Worm (Caenorhabditis elegans) whole organism, L4 larva: ENCODE data around the gene F12D9.2.

ENCODE experiments used
- D1046.2 ChIP-seq: fragments of 200-800 bp; sonication (Bioruptor generic); IDR thresholded peaks from 2 replicates; pipeline ENCODE4 v1.3.6; 2022; ENCODE audit warnings: missing genetic modification characterization, missing compliant biosample characterization
- F44E2.7 ChIP-seq: fragments of 200-800 bp; sonication (Bioruptor generic); IDR thresholded peaks from 2 replicates; pipeline ENCODE4 v2.1.2; 2022; ENCODE audit warnings: missing genetic modification characterization, missing compliant biosample characterization
- F49E8.2 ChIP-seq: sonication (generic microtip); optimal IDR thresholded peaks from 2 replicates; lab custom pipeline; 2016; ENCODE audit warnings: missing compliant biosample characterization, mild to moderate bottlenecking, missing genetic modification characterization, borderline replicate concordance
- Y5F2A.4 ChIP-seq: fragments of 200-800 bp; sonication (Bioruptor generic); optimal IDR thresholded peaks from 2 replicates; lab custom pipeline; 2018; ENCODE audit warnings: mild to moderate bottlenecking, missing genetic modification characterization, missing compliant biosample characterization
- ZK546.5 ChIP-seq, 2 experiments: sonication (generic microtip); optimal IDR thresholded peaks; 2 replicates each; lab custom pipeline; 2017; ENCODE audit warnings: missing biosample characterization in 2 of 2, missing genetic modification characterization in 2 of 2
- aha-1 ChIP-seq: fragments of 150-350 bp; peaks from one replicate; lab custom pipeline; 2014; ENCODE audit warnings: missing biosample characterization, missing genetic modification characterization
- aly-2 ChIP-seq: sonication (generic microtip); optimal IDR thresholded peaks from 2 replicates; lab custom pipeline; 2018; ENCODE audit warnings: missing biosample characterization, missing genetic modification characterization
- ctbp-1 ChIP-seq: fragments of 200-800 bp; sonication (Bioruptor generic); IDR thresholded peaks from 2 replicates; pipeline ENCODE4 v1.3.6; 2022; ENCODE audit warnings: missing genetic modification reagents, missing genetic modification characterization, missing compliant biosample characterization
- daf-19 ChIP-seq: fragments of 200-800 bp; sonication (Bioruptor generic); conservative IDR thresholded peaks from 2 replicates; pipeline ENCODE4 v1.3.6; 2022; ENCODE audit warnings: missing genetic modification characterization, missing compliant biosample characterization
- dmd-6 ChIP-seq: fragments of 200-800 bp; sonication (Bioruptor generic); IDR thresholded peaks from 2 replicates; pipeline ENCODE4 v1.3.6; 2022; ENCODE audit warnings: missing genetic modification reagents, missing genetic modification characterization, missing compliant biosample characterization
- dpl-1 ChIP-seq: fragments of 150-350 bp; optimal IDR thresholded peaks from 2 replicates; lab custom pipeline; 2014; ENCODE audit warnings: missing biosample characterization, missing genetic modification reagents, missing genetic modification characterization
- egl-43 ChIP-seq: fragments of 200-800 bp; sonication (Bioruptor generic); IDR thresholded peaks from 2 replicates; pipeline ENCODE4 v1.3.6; 2022; ENCODE audit warnings: missing genetic modification reagents, missing genetic modification characterization, missing compliant biosample characterization
- hlh-30 ChIP-seq: sonication (generic microtip); optimal IDR thresholded peaks from 2 replicates; lab custom pipeline; 2017; ENCODE audit warnings: antibody characterized with exemption, mild to moderate bottlenecking, missing genetic modification characterization, missing compliant biosample characterization; ENCODE audit not compliant: insufficient read depth
- lin-1 ChIP-seq: fragments of 200-800 bp; sonication (Bioruptor generic); IDR thresholded peaks from 2 replicates; pipeline ENCODE4 v1.3.6; 2022; ENCODE audit warnings: missing genetic modification reagents, missing genetic modification characterization, missing compliant biosample characterization
- lin-15B ChIP-seq: fragments of 150-350 bp; sonication (generic microtip); optimal IDR thresholded peaks from 3 replicates; lab custom pipeline; 2014; ENCODE audit warnings: missing biosample characterization, missing genetic modification characterization
- lsy-2 ChIP-seq, 2 experiments: fragments of 150-350 bp in 1 of 2; sonication (generic microtip) in 1 of 2; optimal IDR thresholded peaks; 2 replicates each; lab custom pipeline; 2014 to 2017; ENCODE audit warnings: missing biosample characterization in 2 of 2, missing genetic modification characterization in 2 of 2
- madf-5 ChIP-seq, 2 experiments: fragments of 200-800 bp; sonication (Bioruptor generic); IDR thresholded peaks; 2 replicates each; pipeline ENCODE4 v1.3.6; 2022; ENCODE audit warnings: missing compliant biosample characterization in 2 of 2, missing genetic modification characterization in 2 of 2
- mdt-29 ChIP-seq: fragments of 200-800 bp; sonication (Bioruptor generic); IDR thresholded peaks from 2 replicates; pipeline ENCODE4 v1.3.6; 2022; ENCODE audit warnings: missing genetic modification reagents, missing genetic modification characterization, missing compliant biosample characterization
- mes-2 ChIP-seq: sonication (generic microtip); optimal IDR thresholded peaks from 2 replicates; lab custom pipeline; 2016; ENCODE audit warnings: missing genotype, mild to moderate bottlenecking, missing genetic modification characterization, missing compliant biosample characterization; ENCODE audit not compliant: poor library complexity, severe bottlenecking
- mxl-3 ChIP-seq: fragments of 200-800 bp; sonication (Bioruptor generic); optimal IDR thresholded peaks from 2 replicates; lab custom pipeline; 2018; ENCODE audit warnings: mild to moderate bottlenecking, missing genetic modification characterization, missing compliant biosample characterization
- nhr-10 ChIP-seq: fragments of 150-350 bp; optimal IDR thresholded peaks from 2 replicates; lab custom pipeline; 2014; ENCODE audit warnings: missing biosample characterization, missing genetic modification characterization
- nhr-102 ChIP-seq: sonication (generic microtip); optimal IDR thresholded peaks from 2 replicates; lab custom pipeline; 2016; ENCODE audit warnings: mild to moderate bottlenecking, missing genetic modification characterization, moderate library complexity, missing compliant biosample characterization
- nhr-25 ChIP-seq: sonication (generic microtip); optimal IDR thresholded peaks from 2 replicates; lab custom pipeline; 2017; ENCODE audit warnings: missing genetic modification characterization, mild to moderate bottlenecking, missing compliant biosample characterization, antibody characterized with exemption, moderate library complexity, borderline replicate concordance; ENCODE audit not compliant: insufficient read depth
- nhr-48 ChIP-seq: sonication (generic microtip); optimal IDR thresholded peaks from 2 replicates; lab custom pipeline; 2016; ENCODE audit warnings: mild to moderate bottlenecking, missing genetic modification characterization, missing compliant biosample characterization
- nhr-6 ChIP-seq: fragments of 150-350 bp; optimal IDR thresholded peaks from 2 replicates; lab custom pipeline; 2014; ENCODE audit warnings: missing biosample characterization, missing genetic modification characterization
- php-3 ChIP-seq: fragments of 200-800 bp; sonication (Bioruptor generic); IDR thresholded peaks from 2 replicates; pipeline ENCODE4 v1.3.6; 2022; ENCODE audit warnings: missing genetic modification reagents, missing genetic modification characterization, missing compliant biosample characterization
- pqm-1 ChIP-seq: sonication (generic microtip); optimal IDR thresholded peaks from 2 replicates; lab custom pipeline; 2017; ENCODE audit warnings: missing biosample characterization, missing genetic modification characterization
- saeg-2 ChIP-seq: fragments of 200-800 bp; sonication (Bioruptor generic); IDR thresholded peaks from 2 replicates; pipeline ENCODE4 v1.3.6; 2022; ENCODE audit warnings: missing genetic modification reagents, missing genetic modification characterization, missing compliant biosample characterization
- sdz-12 ChIP-seq: fragments of 200-800 bp; sonication (Bioruptor generic); optimal IDR thresholded peaks from 2 replicates; lab custom pipeline; 2018; ENCODE audit warnings: mild to moderate bottlenecking, missing genetic modification characterization, missing compliant biosample characterization
- tra-1 ChIP-seq: fragments of 200-800 bp; sonication (Bioruptor generic); IDR thresholded peaks from 2 replicates; pipeline ENCODE4 v1.3.6; 2022; ENCODE audit warnings: missing genetic modification reagents, missing genetic modification characterization, missing compliant biosample characterization
- unc-130 ChIP-seq: sonication (generic microtip); optimal IDR thresholded peaks from 2 replicates; lab custom pipeline; 2016; ENCODE audit warnings: missing genetic modification reagents, missing genetic modification characterization, missing compliant biosample characterization
- vab-7 ChIP-seq: fragments of 200-800 bp; sonication (Bioruptor generic); IDR thresholded peaks from 2 replicates; pipeline ENCODE4 v1.3.6; 2022; ENCODE audit warnings: missing genetic modification reagents, missing genetic modification characterization, missing compliant biosample characterization
- zag-1 ChIP-seq: fragments of 150-350 bp; optimal IDR thresholded peaks from 2 replicates; lab custom pipeline; 2014; ENCODE audit warnings: missing biosample characterization, missing genetic modification characterization
- zip-2 ChIP-seq: fragments of 150-350 bp; optimal IDR thresholded peaks from 2 replicates; lab custom pipeline; 2014; ENCODE audit warnings: missing biosample characterization, missing genetic modification characterization

Gene F12D9.2

DNA sequence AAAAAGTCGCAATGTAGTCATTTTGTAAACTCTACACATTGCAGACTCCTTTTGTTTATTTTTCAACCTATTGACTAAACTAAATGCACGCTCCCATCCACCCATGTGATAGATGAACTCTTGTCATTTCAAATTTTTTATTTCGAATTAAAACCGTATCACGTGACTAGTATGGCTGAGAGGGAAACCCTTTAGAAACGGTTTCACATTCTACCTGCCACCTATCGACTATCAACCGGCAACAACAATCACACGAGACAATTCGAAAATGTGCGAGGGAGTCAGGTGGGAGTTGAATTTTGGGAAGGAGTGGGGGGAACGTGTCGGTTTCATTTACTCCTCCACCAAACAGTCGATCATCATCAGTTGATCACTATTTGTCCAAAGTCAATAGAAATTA is 27.6 kb upstream of the F12D9.2 start (continued):
- no peak for TF ChIP-seq nhr-10 (tag; lab: Kevin White, UChicago)
- no peak for TF ChIP-seq F49E8.2 (tag; lab: Kevin White, UChicago)
- TF ChIP-seq dpl-1, result peak; percentile 10
- peak in 1 of 2 experiments; percentile 12 for TF ChIP-seq lsy-2 (tag; optimal IDR thresholded peaks at IDR 0.05; lab: Kevin White, UChicago)
- peak; percentile 59 for TF ChIP-seq php-3 (GFP tag; lab: Robert Waterston, UW)
- peak; percentile 53 for TF ChIP-seq nhr-102 (tag; lab: Kevin White, UChicago)
- peak; percentile 77 for TF ChIP-seq tra-1 (GFP tag; lab: Robert Waterston, UW)
- TF ChIP-seq sdz-12 (GFP tag; lab: Kevin White, UChicago), result no peak
- no peak for TF ChIP-seq D1046.2 (GFP tag; lab: Robert Waterston, UW)
- TF ChIP-seq saeg-2 (GFP tag; lab: Robert Waterston, UW), result no peak
- TF ChIP-seq zip-2 (tag; lab: Kevin White, UChicago), result no peak
- peak; percentile 29 for TF ChIP-seq pqm-1
- TF ChIP-seq ZK546.5 (tag; optimal IDR thresholded peaks at IDR 0.05; lab: Kevin White, UChicago), result no peak
- TF ChIP-seq dmd-6 (GFP tag; lab: Robert Waterston, UW), result peak; percentile 91
- no peak for TF ChIP-seq unc-130 (GFP tag; lab: Kevin White, UChicago)
- TF ChIP-seq mxl-3 (GFP tag; lab: Kevin White, UChicago), result peak; percentile 72
- no peak for TF ChIP-seq F44E2.7 (GFP tag; lab: Robert Waterston, UW)
- peak; percentile 95 for TF ChIP-seq hlh-30 (tag; lab: Kevin White, UChicago)
- peak; percentile 12 for TF ChIP-seq mes-2 (tag; lab: Kevin White, UChicago)
- TF ChIP-seq lin-1 (GFP tag; lab: Robert Waterston, UW), result no peak

DNA sequence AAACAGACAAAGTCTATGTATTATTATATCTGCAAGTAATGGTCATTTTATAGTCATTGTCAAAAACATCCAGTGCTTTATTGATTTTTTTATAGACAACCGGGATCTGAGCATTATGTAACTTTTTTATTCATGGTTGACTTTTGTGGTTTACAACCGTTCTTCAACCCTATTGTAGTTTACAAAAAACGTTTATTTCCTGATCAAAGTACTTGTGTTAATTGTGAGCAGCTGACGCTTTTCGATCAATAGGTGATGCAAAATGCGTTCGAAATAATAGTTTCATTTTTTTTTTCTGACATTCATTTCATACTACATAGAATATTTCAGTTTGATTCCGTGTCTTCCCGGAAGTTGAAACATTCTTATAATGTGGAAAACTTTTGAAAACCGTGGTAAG is 25.9 kb upstream of the F12D9.2 start, which contains the start of the genes K09E2.2 and K09E2.3:
K09E2.2 (plus strand) TSS at position 301 of the 400 bp plus-strand sequence.
K09E2.3 (plus strand) TSS at position 325 of the 400 bp plus-strand sequence.
- TF ChIP-seq aly-2 (tag; lab: Kevin White, UChicago) (no peak), zag-1 (tag; lab: Kevin White, UChicago) (no peak), nhr-48 (tag; lab: Kevin White, UChicago) (no peak), lin-1 (GFP tag; lab: Robert Waterston, UW) (no peak), mes-2 (tag; lab: Kevin White, UChicago) (no peak), ctbp-1 (GFP tag; lab: Robert Waterston, UW) (no peak), daf-19 (no peak), madf-5 (GFP tag; IDR thresholded peaks at IDR 0.05; lab: Robert Waterston, UW) (no peak), nhr-102 (tag; lab: Kevin White, UChicago) (no peak), egl-43 (no peak), hlh-30 (tag; lab: Kevin White, UChicago) (no peak), pqm-1 (no peak), mdt-29 (GFP tag; lab: Robert Waterston, UW) (no peak), vab-7 (GFP tag; lab: Robert Waterston, UW) (no peak), lin-15B (no peak), nhr-6 (tag; lab: Kevin White, UChicago) (no peak), Y5F2A.4 (GFP tag; lab: Kevin White, UChicago) (no peak)
- TF ChIP-seq, all 104 proteins: peak for 0

DNA sequence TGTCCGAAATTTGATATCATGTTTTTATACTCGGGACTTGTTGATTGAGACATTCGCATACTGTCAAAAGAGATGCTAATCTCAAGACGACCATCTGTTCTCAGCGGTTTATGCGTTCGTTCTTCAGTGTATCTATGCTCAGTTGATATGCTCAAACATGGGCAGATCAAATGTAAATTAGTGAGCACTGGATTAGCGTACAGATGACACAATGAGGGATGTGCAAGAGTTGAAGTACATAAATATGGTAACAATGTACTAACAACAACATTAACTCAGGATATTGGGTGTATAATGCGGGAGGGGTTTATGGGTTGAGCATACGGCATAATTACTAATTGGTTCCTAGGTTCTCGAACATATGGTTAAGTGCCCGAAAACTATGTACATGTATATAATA is 15.6 kb upstream of the F12D9.2 start:
- TF ChIP-seq nhr-25 (tag; lab: Kevin White, UChicago), result no peak

DNA sequence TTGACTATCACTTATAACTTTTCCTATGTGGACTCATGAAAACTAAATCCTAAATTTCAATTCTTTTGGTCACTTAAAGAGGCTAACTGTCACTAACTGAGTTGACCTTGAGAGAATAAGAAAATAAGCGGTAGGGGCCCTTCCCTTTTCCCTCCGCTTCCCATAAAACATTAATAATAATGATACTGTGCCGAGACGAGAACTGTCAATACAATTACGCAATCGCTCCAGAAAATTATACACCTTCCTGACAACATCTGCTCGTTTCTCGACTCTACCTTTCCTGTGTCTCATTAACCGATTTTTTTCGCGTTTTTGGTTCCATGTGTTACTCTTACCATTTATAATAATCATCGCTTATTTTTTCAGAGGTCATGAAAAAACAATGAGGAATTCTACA is 14.0 kb upstream of the F12D9.2 start:
- TF ChIP-seq nhr-48 (tag; lab: Kevin White, UChicago), result no peak
- peak; percentile 17 for TF ChIP-seq aha-1
